Fruit fly (Drosophila melanogaster): Measurements from ENCODE around the gene CG7560.

Gene CG7560

DNA sequence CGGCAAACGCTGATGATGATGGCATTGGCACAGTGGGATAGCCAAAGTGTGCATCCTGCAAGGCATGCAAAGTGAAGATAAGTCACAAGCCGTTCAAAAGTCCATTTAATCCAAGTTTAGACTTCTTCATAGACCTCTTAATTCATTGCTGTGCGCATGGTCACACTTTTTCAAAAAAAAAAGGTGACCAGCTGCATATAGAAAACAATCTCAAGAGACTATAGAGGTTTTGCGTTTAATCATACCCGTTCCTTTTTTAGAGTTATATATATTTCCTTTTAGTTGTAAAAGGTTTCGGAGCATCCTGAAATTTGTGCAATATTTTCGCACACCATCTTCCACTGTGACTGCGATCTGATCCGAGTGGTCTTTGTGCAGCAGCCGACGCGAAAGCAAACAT, 10.5 kb upstream of the CG7560 start (continued):
- TF ChIP-seq Abd-B (GFP tag; optimal IDR thresholded peaks at IDR 0.05) = no peak
- no peak for TF ChIP-seq sna (GFP tag; IDR thresholded peaks at IDR 0.05; ENCODE audit: partially characterized antibody)
- no peak for TF ChIP-seq Dip3 (GFP tag; optimal IDR thresholded peaks at IDR 0.05)
- no peak for TF ChIP-seq dimm (GFP tag; IDR thresholded peaks at IDR 0.05)
- TF ChIP-seq Eip74EF (GFP tag; optimal IDR thresholded peaks at IDR 0.05) = no peak
- TF ChIP-seq CG8290 (GFP tag; optimal IDR thresholded peaks at IDR 0.05) = peak; percentile 8
- no peak for TF ChIP-seq CG8290 (tag; optimal IDR thresholded peaks at IDR 0.05)
- no peak for TF ChIP-seq az2 (GFP tag; optimal IDR thresholded peaks at IDR 0.05)
- TF ChIP-seq tx (GFP tag; optimal IDR thresholded peaks at IDR 0.05) = no peak
- TF ChIP-seq run (tag; optimal IDR thresholded peaks at IDR 0.05) = no peak
- TF ChIP-seq Ravus (GFP tag; IDR thresholded peaks at IDR 0.05) = no peak
- no peak for TF ChIP-seq CG4360 (GFP tag; IDR thresholded peaks at IDR 0.05)
- no peak for TF ChIP-seq ham (GFP tag; IDR thresholded peaks at IDR 0.05)
- no peak for TF ChIP-seq CG17612 (GFP tag; IDR thresholded peaks at IDR 0.05)
- TF ChIP-seq Adf1 (GFP tag; IDR thresholded peaks at IDR 0.05) = no peak
- TF ChIP-seq croc (GFP tag; conservative IDR thresholded peaks at IDR 0.05) = no peak
- TF ChIP-seq dpn (GFP tag; optimal IDR thresholded peaks at IDR 0.05) = no peak
- no peak for TF ChIP-seq CG10321 (GFP tag; IDR thresholded peaks at IDR 0.05)
- no peak for TF ChIP-seq CG17829 (tag; optimal IDR thresholded peaks at IDR 0.05)
- TF ChIP-seq row (GFP tag; IDR thresholded peaks at IDR 0.05) = peak; percentile 46
- no peak for TF ChIP-seq sd (tag; optimal IDR thresholded peaks at IDR 0.05)
- TF ChIP-seq Usf (GFP tag; optimal IDR thresholded peaks at IDR 0.05) = no peak
- no peak for TF ChIP-seq Blimp-1 (GFP tag; optimal IDR thresholded peaks at IDR 0.05)
- TF ChIP-seq cwo (GFP tag; optimal IDR thresholded peaks at IDR 0.05) = no peak
- TF ChIP-seq kah (GFP tag; optimal IDR thresholded peaks at IDR 0.05) = no peak
- TF ChIP-seq Meics (GFP tag; optimal IDR thresholded peaks at IDR 0.05) = no peak
- TF ChIP-seq CG11504 (tag; optimal IDR thresholded peaks at IDR 0.05) = peak; percentile 28
- no peak for TF ChIP-seq Optix (GFP tag; IDR thresholded peaks at IDR 0.05)
- no peak for TF ChIP-seq Doc2 (GFP tag; IDR thresholded peaks at IDR 0.05)
- TF ChIP-seq dysf (GFP tag; IDR thresholded peaks at IDR 0.05) = no peak
- peak; percentile 37 for TF ChIP-seq sqz (GFP tag; optimal IDR thresholded peaks at IDR 0.05)
- TF ChIP-seq CG2116 (GFP tag; optimal IDR thresholded peaks at IDR 0.05) = peak; percentile 4
- TF ChIP-seq vfl (GFP tag; optimal IDR thresholded peaks at IDR 0.05) = no peak
- TF ChIP-seq slbo (GFP tag; IDR thresholded peaks at IDR 0.05) = no peak
- TF ChIP-seq Fer3 (tag; optimal IDR thresholded peaks at IDR 0.05) = no peak
- no peak for TF ChIP-seq schlank (tag; optimal IDR thresholded peaks at IDR 0.05)
- TF ChIP-seq Doc3 (GFP tag; IDR thresholded peaks at IDR 0.05; ENCODE audit: partially characterized antibody) = no peak
- TF ChIP-seq sug (tag; optimal IDR thresholded peaks at IDR 0.05) = no peak
- no peak for TF ChIP-seq sisA (GFP tag; IDR thresholded peaks at IDR 0.05)
- TF ChIP-seq lov (optimal IDR thresholded peaks at IDR 0.05) = no peak
- no peak for TF ChIP-seq lov (GFP tag; IDR thresholded peaks at IDR 0.05)
- peak; percentile 66 for TF ChIP-seq CG6791 (GFP tag; IDR thresholded peaks at IDR 0.05; ENCODE audit: partially characterized antibody)
- no peak for TF ChIP-seq wdn (GFP tag; IDR thresholded peaks at IDR 0.05)
- no peak for TF ChIP-seq Rfx (GFP tag; IDR thresholded peaks at IDR 0.05)
- TF ChIP-seq CG8478 (optimal IDR thresholded peaks at IDR 0.05) = no peak
- no peak for TF ChIP-seq CG11696 (GFP tag; IDR thresholded peaks at IDR 0.05)
- no peak for TF ChIP-seq Sox100B (GFP tag; optimal IDR thresholded peaks at IDR 0.05)
- peak; percentile 9 for TF ChIP-seq CG6254 (GFP tag; optimal IDR thresholded peaks at IDR 0.05)
- no peak for TF ChIP-seq mirr (GFP tag; optimal IDR thresholded peaks at IDR 0.05)
- TF ChIP-seq Fer1 (GFP tag; optimal IDR thresholded peaks at IDR 0.05) = no peak
- no peak for TF ChIP-seq NC2β (GFP tag; optimal IDR thresholded peaks at IDR 0.05)
- TF ChIP-seq CG32767 (GFP tag; IDR thresholded peaks at IDR 0.05) = no peak
- TF ChIP-seq Lpt (GFP tag; optimal IDR thresholded peaks at IDR 0.05) = no peak
- no peak for TF ChIP-seq CG6689 (GFP tag; IDR thresholded peaks at IDR 0.05)
